Worm (Caenorhabditis elegans) whole organism, mixed stage, embryonic: Measurements from ENCODE around the gene W09D6.4.

Experiments
- mls-2 ChIP-seq: sonication (generic microtip); optimal IDR thresholded peaks from 2 replicates; lab custom pipeline; 2016; ENCODE audit warnings: mild to moderate bottlenecking, missing genetic modification characterization, moderate library complexity, missing compliant biosample characterization
- nhr-12 ChIP-seq: fragments of 150-350 bp; optimal IDR thresholded peaks from 2 replicates; lab custom pipeline; 2014; ENCODE audit warnings: missing biosample characterization, missing genetic modification characterization
- nhr-237 ChIP-seq: fragments of 150-350 bp; optimal IDR thresholded peaks from 2 replicates; lab custom pipeline; 2014; ENCODE audit warnings: missing biosample characterization, missing genetic modification characterization
- snpc-4 ChIP-seq: fragments of 150-350 bp; optimal IDR thresholded peaks from 2 replicates; lab custom pipeline; 2014; ENCODE audit warnings: missing biosample characterization, missing genetic modification characterization

DNA sequence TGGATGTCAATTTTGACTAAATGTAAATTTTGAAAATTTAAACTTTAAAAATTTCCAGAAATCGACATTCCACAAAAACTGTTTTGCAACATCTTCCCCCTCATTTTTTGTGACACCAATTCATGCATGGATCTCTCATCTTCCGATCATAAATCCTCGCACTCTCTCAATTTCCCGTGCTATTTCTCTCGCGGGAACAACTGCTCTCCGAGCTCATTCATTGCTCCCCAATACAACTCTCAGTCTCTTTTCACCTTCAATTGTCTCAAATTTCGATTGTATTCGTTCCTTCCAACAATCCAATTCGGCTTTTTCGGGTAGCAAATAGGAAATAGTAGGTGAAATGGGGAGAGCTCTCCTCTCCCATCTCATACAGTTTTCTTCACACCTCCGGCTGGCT, 3.1 kb downstream of the W09D6.4 start:
- no peak for TF ChIP-seq snpc-4
- TF ChIP-seq mls-2 (tag; lab: Kevin White, UChicago): no peak
- no peak for TF ChIP-seq nhr-237 (tag; lab: Kevin White, UChicago)
- no peak for TF ChIP-seq nhr-12 (tag; lab: Kevin White, UChicago)
